Worm (Caenorhabditis elegans): ENCODE measurements around the gene Y46G5A.20.

DNA sequence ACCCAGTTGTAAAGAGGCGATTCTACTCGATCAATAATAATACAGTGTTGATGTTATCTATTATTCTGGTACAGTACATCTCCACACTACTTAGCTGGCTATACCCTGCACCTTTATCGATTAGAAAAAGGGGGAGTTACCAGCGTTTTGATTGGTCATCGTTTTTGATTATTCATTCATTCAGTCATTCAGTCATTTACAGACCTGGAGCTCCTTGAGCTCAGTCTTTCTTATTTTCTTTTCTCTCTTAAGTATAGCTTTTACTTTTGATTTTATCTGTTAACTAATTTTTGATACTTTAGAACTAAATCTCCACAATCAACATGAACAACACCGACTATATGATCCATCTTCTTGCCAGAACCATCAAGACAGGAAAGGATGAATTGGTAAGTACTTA is 39.3 kb downstream of the Y46G5A.20 start, which contains the start of gene Y46G5A.28:
- TF ChIP-seq R02D3.7 (tag; optimal IDR thresholded peaks at IDR 0.05) = no peak
- TF ChIP-seq zag-1 (tag; optimal IDR thresholded peaks at IDR 0.05) = no peak
- no peak for TF ChIP-seq lsy-2 (tag; optimal IDR thresholded peaks at IDR 0.05)
- no peak for TF ChIP-seq blmp-1 (tag; optimal IDR thresholded peaks at IDR 0.05; ENCODE audit: insufficient read depth)
